Worm (Caenorhabditis elegans) whole organism, late embryonic: ENCODE measurements around the gene Y73C8C.8.

Source experiments
- C38D4.7 ChIP-seq: fragments of 200-800 bp; sonication (Bioruptor generic); optimal IDR thresholded peaks from 2 replicates; lab custom pipeline; 2018; ENCODE audit warnings: mild to moderate bottlenecking, missing genetic modification characterization, moderate library complexity, missing compliant biosample characterization
- K02D7.2 ChIP-seq: sonication (generic microtip); optimal IDR thresholded peaks from 2 replicates; lab custom pipeline; 2017; ENCODE audit warnings: mild to moderate bottlenecking, missing genetic modification characterization, missing compliant biosample characterization
- T23F11.4 ChIP-seq: fragments of 200-800 bp; sonication (Bioruptor generic); optimal IDR thresholded peaks from 2 replicates; lab custom pipeline; 2018; ENCODE audit warnings: mild to moderate bottlenecking, missing genetic modification characterization, missing compliant biosample characterization
- ama-1 ChIP-seq: fragments of 150-350 bp; optimal IDR thresholded peaks from 2 replicates; lab custom pipeline; 2014
- ceh-18 ChIP-seq: sonication (generic microtip); optimal IDR thresholded peaks from 2 replicates; lab custom pipeline; 2016; ENCODE audit warnings: missing genetic modification characterization, missing compliant biosample characterization
- ceh-2 ChIP-seq: sonication (generic microtip); optimal IDR thresholded peaks from 2 replicates; lab custom pipeline; 2016; ENCODE audit warnings: missing genotype, missing genetic modification characterization, missing compliant biosample characterization
- ceh-22 ChIP-seq: sonication (generic microtip); optimal IDR thresholded peaks from 2 replicates; lab custom pipeline; 2017; ENCODE audit warnings: missing biosample characterization, missing genetic modification characterization
- ceh-34 ChIP-seq: sonication (generic microtip); optimal IDR thresholded peaks from 2 replicates; lab custom pipeline; 2016; ENCODE audit warnings: mild to moderate bottlenecking, missing genetic modification characterization, missing compliant biosample characterization
- ceh-6 ChIP-seq: fragments of 200-800 bp; sonication (Bioruptor generic); optimal IDR thresholded peaks from 2 replicates; lab custom pipeline; 2018; ENCODE audit warnings: mild to moderate bottlenecking, missing genetic modification characterization, missing compliant biosample characterization
- ceh-9 ChIP-seq: sonication (generic microtip); optimal IDR thresholded peaks from 2 replicates; lab custom pipeline; 2016; ENCODE audit warnings: mild to moderate bottlenecking, missing genetic modification characterization, inconsistent platforms, missing compliant biosample characterization
- che-1 ChIP-seq: sonication (generic microtip); optimal IDR thresholded peaks from 2 replicates; lab custom pipeline; 2016; ENCODE audit warnings: mild to moderate bottlenecking, missing genetic modification characterization, missing compliant biosample characterization
- dmd-4 ChIP-seq: sonication (generic microtip); optimal IDR thresholded peaks from 2 replicates; lab custom pipeline; 2016; ENCODE audit warnings: borderline replicate concordance, missing genetic modification characterization, missing compliant biosample characterization
- dve-1 ChIP-seq: sonication (generic microtip); optimal IDR thresholded peaks from 2 replicates; lab custom pipeline; 2017; ENCODE audit warnings: antibody characterized with exemption, mild to moderate bottlenecking, missing genetic modification characterization, missing compliant biosample characterization
- fax-1 ChIP-seq: sonication (generic microtip); optimal IDR thresholded peaks from 2 replicates; lab custom pipeline; 2016; ENCODE audit warnings: missing genotype, missing genetic modification characterization, missing compliant biosample characterization
- gmeb-2 ChIP-seq: sonication (generic microtip); optimal IDR thresholded peaks from 2 replicates; lab custom pipeline; 2016; ENCODE audit warnings: missing genetic modification characterization, inconsistent platforms, missing compliant biosample characterization
- hlh-15 ChIP-seq: sonication (generic microtip); optimal IDR thresholded peaks from 2 replicates; lab custom pipeline; 2016; ENCODE audit warnings: missing genetic modification characterization, missing compliant biosample characterization
- hlh-30 ChIP-seq: sonication (generic microtip); optimal IDR thresholded peaks from 2 replicates; lab custom pipeline; 2017; ENCODE audit warnings: antibody characterized with exemption, missing genetic modification characterization, missing compliant biosample characterization; ENCODE audit not compliant: insufficient read depth
- hlh-6 ChIP-seq: sonication (generic microtip); optimal IDR thresholded peaks from 2 replicates; lab custom pipeline; 2016; ENCODE audit warnings: missing genotype, missing genetic modification characterization, missing compliant biosample characterization
- hlh-8 ChIP-seq: sonication (generic microtip); optimal IDR thresholded peaks from 2 replicates; lab custom pipeline; 2016; ENCODE audit warnings: missing genotype, missing genetic modification characterization, missing compliant biosample characterization
- lim-6 ChIP-seq: sonication (generic microtip); optimal IDR thresholded peaks from 2 replicates; lab custom pipeline; 2016; ENCODE audit warnings: missing genetic modification characterization, missing compliant biosample characterization
- lin-11 ChIP-seq: fragments of 200-800 bp; sonication (Bioruptor generic); optimal IDR thresholded peaks from 2 replicates; lab custom pipeline; 2018; ENCODE audit warnings: mild to moderate bottlenecking, missing genetic modification characterization, missing compliant biosample characterization
- mec-3 ChIP-seq: sonication (generic microtip); optimal IDR thresholded peaks from 2 replicates; lab custom pipeline; 2016; ENCODE audit warnings: borderline replicate concordance, missing genetic modification characterization, missing compliant biosample characterization
- nfya-1 ChIP-seq: sonication (generic microtip); optimal IDR thresholded peaks from 2 replicates; lab custom pipeline; 2017; ENCODE audit warnings: missing genetic modification characterization, mild to moderate bottlenecking, missing compliant biosample characterization, antibody characterized with exemption, moderate library complexity
- npax-4 ChIP-seq: sonication (generic microtip); optimal IDR thresholded peaks from 2 replicates; lab custom pipeline; 2016; ENCODE audit warnings: missing genetic modification characterization, missing compliant biosample characterization
- odd-2 ChIP-seq: sonication (generic microtip); optimal IDR thresholded peaks from 2 replicates; lab custom pipeline; 2017; ENCODE audit warnings: antibody characterized with exemption, mild to moderate bottlenecking, missing genetic modification characterization, missing compliant biosample characterization
- pag-3 ChIP-seq: sonication (generic microtip); optimal IDR thresholded peaks from 2 replicates; lab custom pipeline; 2016; ENCODE audit warnings: missing compliant biosample characterization, missing genetic modification characterization, borderline replicate concordance
- pax-1 ChIP-seq: fragments of 150-350 bp; optimal IDR thresholded peaks from 2 replicates; lab custom pipeline; 2014; ENCODE audit warnings: missing biosample characterization, missing genetic modification characterization
- pha-2 ChIP-seq: sonication (generic microtip); optimal IDR thresholded peaks from 2 replicates; lab custom pipeline; 2017; ENCODE audit warnings: mild to moderate bottlenecking, missing genetic modification characterization, missing compliant biosample characterization
- pha-4 ChIP-seq: fragments of 150-350 bp; optimal IDR thresholded peaks from 2 replicates; lab custom pipeline; 2018; ENCODE audit warnings: missing biosample characterization, missing genetic modification reagents, missing genetic modification characterization
- pros-1 ChIP-seq: fragments of 150-350 bp; optimal IDR thresholded peaks from 2 replicates; lab custom pipeline; 2014; ENCODE audit warnings: missing biosample characterization, missing genetic modification reagents, missing genetic modification characterization
- ref-2 ChIP-seq: sonication (generic microtip); optimal IDR thresholded peaks from 2 replicates; lab custom pipeline; 2016; ENCODE audit warnings: missing genetic modification characterization, missing compliant biosample characterization
- sdc-2 ChIP-seq: sonication (generic microtip); optimal IDR thresholded peaks from 2 replicates; lab custom pipeline; 2016; ENCODE audit warnings: missing genotype, missing genetic modification characterization, missing compliant biosample characterization
- sox-4 ChIP-seq: sonication (generic microtip); optimal IDR thresholded peaks from 2 replicates; lab custom pipeline; 2017; ENCODE audit warnings: mild to moderate bottlenecking, missing genetic modification characterization, inconsistent platforms, missing compliant biosample characterization
- ttx-3 ChIP-seq: sonication (generic microtip); optimal IDR thresholded peaks from 2 replicates; lab custom pipeline; 2016; ENCODE audit warnings: missing genetic modification reagents, missing genetic modification characterization, missing compliant biosample characterization
- unc-55 ChIP-seq: sonication (generic microtip); optimal IDR thresholded peaks from 2 replicates; lab custom pipeline; 2017; ENCODE audit warnings: missing biosample characterization, missing genetic modification reagents, missing genetic modification characterization
- unc-86 ChIP-seq: sonication (generic microtip); optimal IDR thresholded peaks from 2 replicates; lab custom pipeline; 2016; ENCODE audit warnings: missing genetic modification characterization, missing compliant biosample characterization
- ztf-16 ChIP-seq: sonication (generic microtip); optimal IDR thresholded peaks from 2 replicates; lab custom pipeline; 2017; ENCODE audit warnings: missing genetic modification characterization, missing compliant biosample characterization

The Y73C8C.8 gene

DNA sequence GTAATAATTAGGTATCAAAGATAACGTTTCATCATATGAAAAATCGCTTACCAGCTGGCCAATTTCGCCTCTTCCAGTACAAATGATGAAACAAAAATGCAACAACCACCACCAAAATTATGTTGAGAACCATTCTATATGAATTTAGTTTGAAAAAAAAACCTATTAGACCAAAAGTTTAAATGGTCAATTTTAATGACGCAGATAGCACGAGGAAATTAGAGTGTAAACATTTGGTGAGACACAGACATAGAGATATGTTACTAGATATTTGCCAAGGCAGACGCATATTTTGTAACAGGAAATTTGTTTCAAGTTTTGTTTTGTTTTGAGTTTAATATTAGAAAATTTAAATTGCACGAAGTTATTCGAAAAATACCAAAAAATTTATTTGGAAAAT lies 19.3 kb downstream of the Y73C8C.8 start, which contains the start of gene cyp-33C9:
Gene cyp-33C9, minus strand, starts transcription at position 211 of the 400 bp plus-strand sequence.
- no peak for TF ChIP-seq pax-1 (tag; lab: Kevin White, UChicago)
- no peak for TF ChIP-seq ceh-6
- TF ChIP-seq unc-55 = no peak
- no peak for TF ChIP-seq hlh-15 (tag; lab: Kevin White, UChicago)
- TF ChIP-seq dve-1 (tag; lab: Kevin White, UChicago) = no peak
- TF ChIP-seq ceh-9 (tag; lab: Kevin White, UChicago) = no peak
- no peak for TF ChIP-seq ttx-3 (tag; lab: Kevin White, UChicago)
- TF ChIP-seq pag-3 (tag; lab: Kevin White, UChicago) = no peak
- TF ChIP-seq pros-1 (tag; lab: Kevin White, UChicago) = no peak
- no peak for TF ChIP-seq mec-3 (tag; lab: Kevin White, UChicago)
- no peak for TF ChIP-seq ztf-16
- no peak for TF ChIP-seq unc-86 (tag; lab: Kevin White, UChicago)
- no peak for TF ChIP-seq ama-1
- TF ChIP-seq, all 69 proteins: peak for 0

DNA sequence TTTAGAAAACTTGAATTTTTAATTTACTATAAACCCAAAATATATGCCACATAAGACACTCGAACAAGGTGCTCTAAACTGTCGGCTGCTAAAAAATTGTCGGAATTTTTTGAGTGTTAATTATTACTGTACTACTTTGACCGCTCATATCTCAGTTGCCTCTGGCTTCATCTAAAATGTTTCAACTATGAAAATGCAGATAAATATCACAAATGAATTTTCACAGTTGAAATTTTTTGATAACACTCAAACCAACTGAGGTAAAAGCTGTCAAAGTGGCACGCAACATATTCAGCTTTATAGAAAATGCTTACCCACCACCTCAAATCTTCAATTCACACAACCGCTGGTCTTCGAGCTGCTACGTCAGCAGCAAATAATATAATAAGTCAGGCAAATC lies 24.9 kb downstream of the Y73C8C.8 start, which contains the start of gene acs-21:
Gene acs-21, plus strand, starts transcription at position 301 of the 400 bp plus-strand sequence.
- no peak for TF ChIP-seq pax-1 (tag; lab: Kevin White, UChicago)
- TF ChIP-seq lim-6 (tag; lab: Kevin White, UChicago) = no peak
- no peak for TF ChIP-seq sdc-2 (tag; lab: Kevin White, UChicago)
- TF ChIP-seq pha-4 (tag; lab: Kevin White, UChicago) = no peak
- TF ChIP-seq T23F11.4 = no peak
- TF ChIP-seq ceh-18 (tag; lab: Kevin White, UChicago) = no peak
- TF ChIP-seq gmeb-2 (tag; lab: Kevin White, UChicago) = no peak
- no peak for TF ChIP-seq nfya-1
- no peak for TF ChIP-seq ceh-22 (tag; lab: Kevin White, UChicago)
- TF ChIP-seq ceh-9 (tag; lab: Kevin White, UChicago) = no peak
- TF ChIP-seq K02D7.2 (tag; lab: Kevin White, UChicago) = no peak
- TF ChIP-seq dve-1 (tag; lab: Kevin White, UChicago) = no peak
- no peak for TF ChIP-seq pha-2 (tag; lab: Kevin White, UChicago)
- no peak for TF ChIP-seq mec-3 (tag; lab: Kevin White, UChicago)
- no peak for TF ChIP-seq che-1 (tag; lab: Kevin White, UChicago)
- no peak for TF ChIP-seq dmd-4

DNA sequence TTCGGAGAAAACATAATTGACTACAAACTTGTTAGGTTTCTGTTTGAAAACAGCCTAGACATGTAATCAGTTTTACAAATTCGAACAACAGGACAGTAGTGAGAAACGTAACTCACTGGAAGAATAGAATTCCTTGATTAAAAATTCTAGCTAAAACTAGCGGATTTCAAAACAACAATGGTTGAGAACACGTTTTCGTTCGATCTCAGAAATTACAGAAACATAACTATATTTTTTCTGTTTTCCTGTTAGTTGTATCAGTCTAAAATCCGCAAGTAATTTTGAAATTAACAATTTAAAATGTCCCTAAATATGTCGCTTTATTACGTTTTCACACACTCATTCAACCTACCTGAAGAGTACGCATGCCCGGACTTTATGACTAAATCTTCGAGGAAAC lies 27.4 kb downstream of the Y73C8C.8 start, which contains the start of gene srt-8:
Gene srt-8, plus strand, starts transcription at position 301 of the 400 bp plus-strand sequence.
- TF ChIP-seq dmd-4 (no peak), K02D7.2 (tag; lab: Kevin White, UChicago) (no peak), npax-4 (tag; lab: Kevin White, UChicago) (no peak), hlh-8 (tag; lab: Kevin White, UChicago) (no peak), hlh-6 (tag; lab: Kevin White, UChicago) (no peak), hlh-30 (no peak), ceh-34 (tag; lab: Kevin White, UChicago) (no peak), unc-55 (no peak), odd-2 (no peak), lin-11 (tag; lab: Kevin White, UChicago) (no peak)

DNA sequence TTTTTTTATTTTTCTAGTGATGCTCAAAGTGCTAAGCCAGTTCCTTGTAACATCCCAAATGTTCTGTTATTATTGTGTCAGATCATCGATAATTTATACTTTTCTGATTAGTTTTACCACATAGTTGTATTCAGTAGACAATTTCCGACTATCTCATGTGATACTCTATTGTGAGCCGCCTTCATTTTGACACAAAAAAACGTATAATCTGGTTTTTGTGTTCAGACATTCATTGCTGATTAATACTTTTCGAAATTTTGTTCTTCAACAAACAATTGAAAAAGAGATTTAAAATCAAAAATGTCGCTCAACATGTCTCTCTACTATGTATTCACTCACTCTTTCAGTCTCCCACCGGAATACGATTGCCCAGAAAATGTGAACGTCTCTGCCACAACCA lies 32.2 kb downstream of the Y73C8C.8 start, which contains the start of gene srt-7:
Gene srt-7, plus strand, starts transcription at position 301 of the 400 bp plus-strand sequence.
- no peak for TF ChIP-seq ttx-3 (tag; lab: Kevin White, UChicago)
- TF ChIP-seq ama-1 = no peak
- TF ChIP-seq fax-1 (tag; lab: Kevin White, UChicago) = no peak
- no peak for TF ChIP-seq C38D4.7 (GFP tag; lab: Kevin White, UChicago)
- TF ChIP-seq ref-2 (tag; lab: Kevin White, UChicago) = no peak
- TF ChIP-seq ceh-2 (tag; lab: Kevin White, UChicago) = no peak
- TF ChIP-seq dve-1 (tag; lab: Kevin White, UChicago) = no peak
- TF ChIP-seq npax-4 (tag; lab: Kevin White, UChicago) = no peak
- no peak for TF ChIP-seq sox-4 (tag; lab: Kevin White, UChicago)
